Fruit fly (Drosophila melanogaster) whole organism, embryonic: ENCODE measurements around the gene Obp99a.
A peak's percentile ranks its signal among the peaks of the same experiment; 100 is the strongest.

ENCODE experiments used
- BEAF-32 ChIP-seq: fragments of 200-800 bp; sonication (Bioruptor generic); optimal IDR thresholded peaks from 3 replicates; lab custom pipeline; 2017; ENCODE audit warnings: missing biosample characterization, missing genetic modification characterization, mild to moderate bottlenecking, moderate library complexity, missing genetic modification reagents
- CG10147 ChIP-seq: fragments of 200-800 bp; sonication (Bioruptor generic); optimal IDR thresholded peaks from 2 replicates; lab custom pipeline; 2019; ENCODE audit warnings: missing biosample characterization, mild to moderate bottlenecking, missing genetic modification characterization, moderate library complexity
- CG11560 ChIP-seq: fragments of 200-800 bp; sonication (Bioruptor generic); IDR thresholded peaks from 3 replicates; pipeline ENCODE4 v1.3.6; 2022; ENCODE audit warnings: missing biosample characterization, missing genetic modification characterization
- CG12659 ChIP-seq: fragments of 200-800 bp; sonication (Bioruptor generic); optimal IDR thresholded peaks from 3 replicates; lab custom pipeline; 2017; ENCODE audit warnings: mild to moderate bottlenecking, missing biosample characterization, missing genetic modification reagents, missing genetic modification characterization
- CG13894 ChIP-seq: fragments of 200-800 bp; sonication (Bioruptor generic); optimal IDR thresholded peaks from 3 replicates; lab custom pipeline; 2018; ENCODE audit warnings: missing biosample characterization, mild to moderate bottlenecking, missing genetic modification characterization, moderate library complexity
- CG1603 ChIP-seq: fragments of 200-800 bp; sonication (Bioruptor generic); optimal IDR thresholded peaks from 2 replicates; lab custom pipeline; 2019; ENCODE audit warnings: missing biosample characterization, mild to moderate bottlenecking, missing genetic modification characterization, moderate library complexity
- CG18262 ChIP-seq: fragments of 200-800 bp; optimal IDR thresholded peaks from 3 replicates; lab custom pipeline; 2019; ENCODE audit warnings: missing biosample characterization, mild to moderate bottlenecking, missing genetic modification characterization, moderate library complexity
- CG2120 ChIP-seq: fragments of 200-800 bp; sonication (Bioruptor generic); optimal IDR thresholded peaks from 3 replicates; lab custom pipeline; 2016; ENCODE audit warnings: missing biosample characterization, missing genetic modification characterization
- CG32767 ChIP-seq: fragments of 200-800 bp; sonication (Bioruptor generic); IDR thresholded peaks from 2 replicates; pipeline ENCODE4 v1.3.6; 2022; ENCODE audit warnings: missing biosample characterization, missing genetic modification characterization
- CG34422 ChIP-seq: fragments of 200-800 bp; sonication (Bioruptor generic); IDR thresholded peaks from 3 replicates; pipeline ENCODE4 v1.3.6; 2022; ENCODE audit warnings: missing biosample characterization, missing genetic modification characterization
- CG7357 ChIP-seq: fragments of 200-800 bp; sonication (Bioruptor generic); IDR thresholded peaks from 3 replicates; pipeline ENCODE4 v1.3.6; 2022; ENCODE audit warnings: missing biosample characterization, missing genetic modification characterization
- Chrac-16 ChIP-seq: fragments of 200-800 bp; sonication (Bioruptor generic); optimal IDR thresholded peaks from 3 replicates; lab custom pipeline; 2016; ENCODE audit warnings: missing biosample characterization, missing genetic modification characterization
- GATAe ChIP-seq: fragments of 200-800 bp; sonication (Bioruptor generic); conservative IDR thresholded peaks from 2 replicates; pipeline ENCODE4 v1.3.6; 2022; ENCODE audit warnings: missing biosample characterization, missing genetic modification characterization
- Hsf ChIP-seq: fragments of 200-800 bp; sonication (Bioruptor generic); optimal IDR thresholded peaks from 3 replicates; lab custom pipeline; 2016; ENCODE audit warnings: missing biosample characterization, missing genetic modification characterization
- Neu2 ChIP-seq: fragments of 200-800 bp; sonication (Bioruptor generic); optimal IDR thresholded peaks from 3 replicates; lab custom pipeline; 2016; ENCODE audit warnings: missing biosample characterization, missing genetic modification characterization, borderline replicate concordance
- Pdp1 ChIP-seq, 2 experiments: fragments of 200-800 bp; sonication (Bioruptor generic); optimal IDR thresholded peaks; 3 replicates each; lab custom pipeline; 2016; ENCODE audit warnings: missing biosample characterization in 2 of 2, missing genetic modification characterization in 2 of 2, mild to moderate bottlenecking in 1 of 2, moderate library complexity in 1 of 2
- Xbp1 ChIP-seq: fragments of 200-800 bp; sonication (Bioruptor generic); optimal IDR thresholded peaks from 3 replicates; lab custom pipeline; 2016; ENCODE audit warnings: missing biosample characterization, mild to moderate bottlenecking, missing genetic modification characterization
- ash1 ChIP-seq: fragments of 200-800 bp; sonication (Bioruptor generic); optimal IDR thresholded peaks from 2 replicates; lab custom pipeline; 2018; ENCODE audit warnings: missing biosample characterization, mild to moderate bottlenecking, missing genetic modification characterization
- btn ChIP-seq: fragments of 200-800 bp; sonication (Bioruptor generic); optimal IDR thresholded peaks from 2 replicates; lab custom pipeline; 2016; ENCODE audit warnings: missing biosample characterization, missing genetic modification characterization
- cato ChIP-seq: fragments of 200-800 bp; sonication (Bioruptor generic); optimal IDR thresholded peaks from 2 replicates; lab custom pipeline; 2016; ENCODE audit warnings: missing biosample characterization, missing genetic modification characterization, borderline replicate concordance
- ci ChIP-seq: fragments of 200-800 bp; sonication (Bioruptor generic); IDR thresholded peaks from 3 replicates; pipeline ENCODE4 v1.3.6; 2022; ENCODE audit warnings: missing biosample characterization, missing genetic modification characterization
- dmrt11E ChIP-seq: fragments of 200-800 bp; sonication (Bioruptor generic); optimal IDR thresholded peaks from 3 replicates; lab custom pipeline; 2018; ENCODE audit warnings: missing biosample characterization, mild to moderate bottlenecking, missing genetic modification characterization, moderate library complexity
- dysf ChIP-seq: fragments of 200-800 bp; sonication (Bioruptor generic); IDR thresholded peaks from 3 replicates; pipeline ENCODE4 v1.3.6; 2022; ENCODE audit warnings: missing biosample characterization, missing genetic modification characterization
- esg ChIP-seq: fragments of 200-800 bp; sonication (Bioruptor generic); conservative IDR thresholded peaks from 2 replicates; pipeline ENCODE4 v1.3.6; 2022; ENCODE audit warnings: missing biosample characterization, missing genetic modification characterization
- fd96Cb ChIP-seq: fragments of 200-800 bp; sonication (Bioruptor generic); optimal IDR thresholded peaks from 2 replicates; lab custom pipeline; 2018; ENCODE audit warnings: missing biosample characterization, mild to moderate bottlenecking, missing genetic modification characterization, moderate library complexity
- jumu ChIP-seq: fragments of 200-800 bp; sonication (Bioruptor generic); optimal IDR thresholded peaks from 3 replicates; lab custom pipeline; 2016; ENCODE audit warnings: missing biosample characterization, missing genetic modification characterization
- ken ChIP-seq: fragments of 200-800 bp; sonication (Bioruptor generic); IDR thresholded peaks from 3 replicates; pipeline ENCODE4 v1.3.6; 2022; ENCODE audit warnings: missing biosample characterization, missing genetic modification characterization
- klu ChIP-seq: fragments of 200-800 bp; sonication (Bioruptor generic); IDR thresholded peaks from 2 replicates; pipeline ENCODE4 v1.3.6; 2022; ENCODE audit warnings: missing biosample characterization, missing genetic modification characterization
- maf-S ChIP-seq: fragments of 200-800 bp; sonication (Bioruptor generic); optimal IDR thresholded peaks from 2 replicates; lab custom pipeline; 2016; ENCODE audit warnings: missing biosample characterization, missing genetic modification characterization
- onecut ChIP-seq: fragments of 200-800 bp; sonication (Bioruptor generic); IDR thresholded peaks from 2 replicates; pipeline ENCODE4 v1.3.6; 2022; ENCODE audit warnings: missing biosample characterization, missing genetic modification characterization
- phol ChIP-seq: fragments of 200-800 bp; sonication (Bioruptor generic); optimal IDR thresholded peaks from 3 replicates; lab custom pipeline; 2018; ENCODE audit warnings: missing biosample characterization, mild to moderate bottlenecking, missing genetic modification characterization, moderate library complexity
- ttk ChIP-seq: fragments of 200-800 bp; sonication (Bioruptor generic); IDR thresholded peaks from 2 replicates; pipeline ENCODE4 v2.1.2; 2022; ENCODE audit warnings: missing biosample characterization, missing genetic modification characterization

Gene Obp99a

dm6 chr3R:29717519-29717918 lies 46.1 kb downstream of the Obp99a start (continued):
- TF ChIP-seq fd96Cb (tag; lab: Kevin White, UChicago) (peak; percentile 45), klu (GFP tag; lab: Robert Waterston, UW) (no peak), Xbp1 (GFP tag; lab: Kevin White, UChicago) (peak; percentile 29), dysf (GFP tag; lab: Robert Waterston, UW) (peak; percentile 30; the same call in 1 of the 3 replicates), CG34422 (GFP tag; lab: Robert Waterston, UW) (no peak), CG10147 (GFP tag; lab: Kevin White, UChicago) (no peak), btn (GFP tag; lab: Kevin White, UChicago) (no peak), ash1 (no peak), maf-S (GFP tag; lab: Kevin White, UChicago) (peak; percentile 4), ttk (GFP tag; lab: Robert Waterston, UW) (peak; percentile 64), Chrac-16 (GFP tag; lab: Kevin White, UChicago) (no peak), CG1603 (peak; percentile 59), dmrt11E (tag; lab: Kevin White, UChicago) (peak; percentile 17), CG7357 (GFP tag; lab: Robert Waterston, UW) (0 out of 3 replicates have a peak, but pooled peaks have one; percentile 17), CG13894 (no peak), Hsf (peak; percentile 13), CG11560 (no peak), CG32767 (GFP tag; lab: Robert Waterston, UW) (no peak), BEAF-32 (GFP tag; lab: Kevin White, UChicago) (no peak), jumu (GFP tag; lab: Kevin White, UChicago) (no peak), phol (tag; lab: Kevin White, UChicago) (peak; percentile 50), GATAe (GFP tag; lab: Robert Waterston, UW) (no peak), cato (GFP tag; lab: Kevin White, UChicago) (no peak), Pdp1 (GFP tag; optimal IDR thresholded peaks at IDR 0.05; lab: Kevin White, UChicago) (peak in 1 of 2 experiments; percentile 17), esg (GFP tag; lab: Robert Waterston, UW) (peak; percentile 43), onecut (GFP tag; lab: Robert Waterston, UW) (peak; percentile 9; the same call in 1 of the 2 replicates), CG12659 (no peak), Neu2 (GFP tag; lab: Kevin White, UChicago) (no peak), CG2120 (peak; percentile 10)

DNA sequence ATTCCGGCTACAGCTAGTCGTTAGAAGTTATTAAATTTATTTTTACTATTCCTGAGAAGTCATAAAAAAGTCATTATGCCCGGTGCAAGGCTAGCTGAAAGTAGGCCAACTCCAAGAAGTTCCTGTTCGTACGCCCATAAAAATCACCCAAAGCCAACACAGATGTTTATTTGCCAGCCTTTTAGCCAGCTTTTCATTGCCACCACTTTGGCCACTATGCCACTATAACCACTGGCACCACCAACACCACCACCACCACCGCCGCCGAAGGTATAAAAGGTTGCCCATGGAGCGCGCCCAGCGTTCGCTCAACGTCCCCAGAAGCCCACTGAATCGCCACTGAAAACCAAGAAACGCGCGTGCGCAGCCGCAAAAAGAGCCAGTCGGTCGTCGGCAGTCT lies 46.9 kb downstream of the Obp99a start, which contains the start of gene CG15506:
Gene CG15506, plus strand, starts transcription at position 301 of the 400 bp plus-strand sequence.
- no peak for TF ChIP-seq CG18262 (tag; lab: Kevin White, UChicago)
- peak; percentile 24; the same call in 1 of the 3 replicates for TF ChIP-seq ken (GFP tag; lab: Robert Waterston, UW)
- TF ChIP-seq ci: peak; percentile 18; the same call in 1 of the 3 replicates
